Worm (Caenorhabditis elegans) whole organism, L1 larva: ENCODE results near the gene zmp-5.

ENCODE experiments used
- C16A3.4 ChIP-seq: fragments of 150-350 bp; optimal IDR thresholded peaks from 2 replicates; lab custom pipeline; 2014; ENCODE audit warnings: missing biosample characterization, missing genetic modification characterization
- F16B12.6 ChIP-seq: fragments of 150-350 bp; optimal IDR thresholded peaks from 2 replicates; lab custom pipeline; 2014; ENCODE audit warnings: missing biosample characterization, missing genetic modification characterization
- aha-1 ChIP-seq: fragments of 150-350 bp; optimal IDR thresholded peaks from 2 replicates; lab custom pipeline; 2014; ENCODE audit warnings: missing biosample characterization, missing genetic modification characterization
- alr-1 ChIP-seq: fragments of 200-800 bp; sonication (Bioruptor generic); optimal IDR thresholded peaks from 2 replicates; lab custom pipeline; 2018; ENCODE audit warnings: borderline replicate concordance, mild to moderate bottlenecking, missing genetic modification characterization, missing compliant biosample characterization
- aly-2 ChIP-seq: fragments of 150-350 bp; optimal IDR thresholded peaks from 2 replicates; lab custom pipeline; 2014; ENCODE audit warnings: missing biosample characterization, missing genetic modification characterization
- blmp-1 ChIP-seq: fragments of 150-350 bp; optimal IDR thresholded peaks from 2 replicates; lab custom pipeline; 2014; ENCODE audit warnings: missing biosample characterization, missing genetic modification characterization
- ceh-8 ChIP-seq: fragments of 200-800 bp; sonication (Bioruptor generic); optimal IDR thresholded peaks from 2 replicates; lab custom pipeline; 2018; ENCODE audit warnings: mild to moderate bottlenecking, missing genetic modification characterization, moderate library complexity, missing compliant biosample characterization
- ceh-82 ChIP-seq, 3 experiments: fragments of 150-350 bp in 1 of 3; sonication (generic microtip) in 2 of 3; optimal IDR thresholded peaks; 2 replicates each; lab custom pipeline; 2014 to 2017; ENCODE audit warnings: missing biosample characterization in 3 of 3, missing genetic modification characterization in 3 of 3
- ceh-88 ChIP-seq: fragments of 200-800 bp; sonication (Bioruptor generic); IDR thresholded peaks from 2 replicates; pipeline ENCODE4 v1.3.6; 2022; ENCODE audit warnings: missing genetic modification characterization, missing compliant biosample characterization
- ces-1 ChIP-seq: fragments of 150-350 bp; optimal IDR thresholded peaks from 2 replicates; lab custom pipeline; 2014; ENCODE audit warnings: missing biosample characterization, missing genetic modification reagents, missing genetic modification characterization
- dsc-1 ChIP-seq: sonication (generic microtip); optimal IDR thresholded peaks from 2 replicates; lab custom pipeline; 2016; ENCODE audit warnings: mild to moderate bottlenecking, missing genetic modification characterization, missing compliant biosample characterization
- efl-1 ChIP-seq, 4 experiments: fragments of 150-350 bp; optimal IDR thresholded peaks in 3 of 4; peaks in 1 of 4; 1 replicate in 1 of 4; 2 replicates in 3 of 4; lab custom pipeline; 2014; ENCODE audit warnings: missing biosample characterization in 2 of 4, missing genetic modification characterization in 2 of 4, missing genetic modification reagents in 2 of 4
- efl-3 ChIP-seq: fragments of 200-800 bp; sonication (Bioruptor generic); optimal IDR thresholded peaks from 2 replicates; lab custom pipeline; 2018; ENCODE audit warnings: mild to moderate bottlenecking, missing genetic modification characterization, missing compliant biosample characterization
- fkh-10 ChIP-seq: sonication (generic microtip); optimal IDR thresholded peaks from 2 replicates; lab custom pipeline; 2017; ENCODE audit warnings: missing biosample characterization, missing genetic modification reagents, missing genetic modification characterization
- fkh-8 ChIP-seq: sonication (generic microtip); optimal IDR thresholded peaks from 2 replicates; lab custom pipeline; 2016; ENCODE audit warnings: mild to moderate bottlenecking, missing genetic modification characterization, missing compliant biosample characterization
- fos-1 ChIP-seq: fragments of 150-350 bp; optimal IDR thresholded peaks from 2 replicates; lab custom pipeline; 2014; ENCODE audit warnings: missing biosample characterization, missing genetic modification characterization
- grh-1 ChIP-seq: fragments of 200-800 bp; sonication (Bioruptor generic); IDR thresholded peaks from 2 replicates; pipeline ENCODE4 v1.3.6; 2022; ENCODE audit warnings: missing genetic modification reagents, missing genetic modification characterization, missing compliant biosample characterization
- hlh-4 ChIP-seq: sonication (generic microtip); optimal IDR thresholded peaks from 2 replicates; lab custom pipeline; 2016; ENCODE audit warnings: mild to moderate bottlenecking, missing genetic modification characterization, missing compliant biosample characterization
- hpl-2 ChIP-seq: fragments of 150-350 bp; optimal IDR thresholded peaks from 2 replicates; lab custom pipeline; 2014; ENCODE audit warnings: missing biosample characterization, missing genetic modification reagents, missing genetic modification characterization
- irx-1 ChIP-seq: sonication (generic microtip); optimal IDR thresholded peaks from 2 replicates; lab custom pipeline; 2016; ENCODE audit warnings: missing genetic modification characterization, missing compliant biosample characterization
- lin-14 ChIP-seq: fragments of 200-800 bp; sonication (Bioruptor generic); optimal IDR thresholded peaks from 2 replicates; lab custom pipeline; 2018; ENCODE audit warnings: mild to moderate bottlenecking, missing genetic modification characterization, moderate library complexity, missing compliant biosample characterization
- lin-39 ChIP-seq: fragments of 150-350 bp; optimal IDR thresholded peaks from 2 replicates; lab custom pipeline; 2014; ENCODE audit warnings: missing biosample characterization, missing genetic modification reagents, missing genetic modification characterization
- lsy-2 ChIP-seq, 2 experiments: fragments of 150-350 bp; optimal IDR thresholded peaks; 2 replicates each; lab custom pipeline; 2014; ENCODE audit warnings: missing biosample characterization in 2 of 2, missing genetic modification characterization in 2 of 2
- nhr-11 ChIP-seq: fragments of 150-350 bp; optimal IDR thresholded peaks from 2 replicates; lab custom pipeline; 2014; ENCODE audit warnings: missing biosample characterization, missing genetic modification characterization
- nhr-20 ChIP-seq: sonication (generic microtip); optimal IDR thresholded peaks from 2 replicates; lab custom pipeline; 2016; ENCODE audit warnings: mild to moderate bottlenecking, missing genetic modification characterization, missing compliant biosample characterization
- nhr-47 ChIP-seq: sonication (generic microtip); optimal IDR thresholded peaks from 2 replicates; lab custom pipeline; 2016; ENCODE audit warnings: mild to moderate bottlenecking, missing genetic modification characterization, moderate library complexity, missing compliant biosample characterization
- nhr-71 ChIP-seq: sonication (generic microtip); optimal IDR thresholded peaks from 2 replicates; lab custom pipeline; 2016; ENCODE audit warnings: mild to moderate bottlenecking, missing genetic modification characterization, moderate library complexity, missing compliant biosample characterization
- snpc-4 ChIP-seq: fragments of 150-350 bp; optimal IDR thresholded peaks from 2 replicates; lab custom pipeline; 2014; ENCODE audit warnings: missing biosample characterization, missing genetic modification characterization
- sox-4 ChIP-seq: sonication (generic microtip); optimal IDR thresholded peaks from 2 replicates; lab custom pipeline; 2016; ENCODE audit warnings: missing genetic modification characterization, missing compliant biosample characterization
- sptf-1 ChIP-seq: fragments of 150-350 bp; optimal IDR thresholded peaks from 2 replicates; lab custom pipeline; 2014; ENCODE audit warnings: missing biosample characterization, missing genetic modification characterization
- tbx-2 ChIP-seq: sonication (generic microtip); optimal IDR thresholded peaks from 2 replicates; lab custom pipeline; 2016; ENCODE audit warnings: missing genetic modification characterization, missing compliant biosample characterization
- unc-30 ChIP-seq: sonication (generic microtip); optimal IDR thresholded peaks from 2 replicates; lab custom pipeline; 2017; ENCODE audit warnings: missing biosample characterization, missing genetic modification characterization
- unc-62 ChIP-seq: fragments of 150-350 bp; optimal IDR thresholded peaks from 2 replicates; lab custom pipeline; 2014; ENCODE audit warnings: missing biosample characterization, missing genetic modification reagents, missing genetic modification characterization
- unc-86 ChIP-seq: sonication (generic microtip); optimal IDR thresholded peaks from 2 replicates; lab custom pipeline; 2016; ENCODE audit warnings: missing genetic modification characterization, missing compliant biosample characterization

The zmp-5 gene

DNA sequence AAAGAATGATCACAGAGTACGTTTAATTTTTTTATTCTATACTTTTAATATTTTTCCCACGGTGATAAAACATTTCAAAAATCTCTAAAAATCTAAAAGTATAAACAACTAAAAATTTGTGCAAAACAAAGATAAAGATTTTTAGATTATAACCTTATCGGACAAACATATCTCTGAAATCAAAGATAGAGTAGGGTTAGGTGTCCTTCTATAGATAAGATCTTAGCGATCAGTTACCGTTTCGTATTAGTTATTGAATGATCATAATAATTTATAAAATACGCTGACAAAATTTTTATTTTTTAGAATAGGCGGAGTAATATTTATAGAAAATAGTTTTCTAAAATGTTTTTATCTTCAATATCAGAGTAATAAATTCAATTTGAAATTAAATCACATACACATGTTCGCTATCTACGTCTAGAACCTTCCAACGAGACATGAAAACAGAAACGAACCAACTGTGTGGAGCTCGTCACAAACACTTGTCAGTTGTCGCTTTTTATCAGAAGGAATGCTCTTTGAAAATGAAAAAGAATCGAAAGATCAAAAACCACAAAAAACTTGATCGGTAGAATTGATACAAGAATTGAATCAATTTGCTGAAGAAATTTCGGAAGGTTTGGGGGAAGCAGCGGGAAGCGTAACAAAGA lies 24.8 kb downstream of the zmp-5 start (continued):
- TF ChIP-seq aha-1 (tag; lab: Kevin White, UChicago), result no peak

DNA sequence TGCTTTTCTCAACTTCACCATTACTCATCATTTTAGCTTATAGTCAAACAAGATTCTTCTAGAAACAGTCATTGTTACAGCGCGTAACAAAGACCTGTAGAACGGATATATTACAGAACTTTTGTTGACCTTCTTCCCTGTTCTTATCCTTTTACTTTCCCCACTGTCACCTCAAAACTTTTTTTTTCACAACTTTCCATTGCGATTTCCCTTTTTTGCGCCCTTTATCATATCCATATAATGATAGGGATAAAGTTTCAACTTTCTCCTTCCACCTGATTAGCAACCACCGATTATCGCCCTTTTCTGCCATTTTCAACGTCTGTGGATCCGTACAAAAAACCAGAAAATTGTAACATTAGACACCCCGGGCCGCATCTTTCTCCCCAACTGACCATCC lies 30.2 kb downstream of the zmp-5 start:
- TF ChIP-seq efl-1 (optimal IDR thresholded peaks at IDR 0.05; lab: Kevin White, UChicago) (no peak), efl-1 (GFP tag; optimal IDR thresholded peaks at IDR 0.05 in 1 of 2; lab: Kevin White, UChicago) (peak in 1 of 2 experiments; percentile 61), alr-1 (tag; lab: Kevin White, UChicago) (no peak), blmp-1 (tag; lab: Kevin White, UChicago) (peak; percentile 94)
- TF ChIP-seq, all 84 proteins: peak for 2

DNA sequence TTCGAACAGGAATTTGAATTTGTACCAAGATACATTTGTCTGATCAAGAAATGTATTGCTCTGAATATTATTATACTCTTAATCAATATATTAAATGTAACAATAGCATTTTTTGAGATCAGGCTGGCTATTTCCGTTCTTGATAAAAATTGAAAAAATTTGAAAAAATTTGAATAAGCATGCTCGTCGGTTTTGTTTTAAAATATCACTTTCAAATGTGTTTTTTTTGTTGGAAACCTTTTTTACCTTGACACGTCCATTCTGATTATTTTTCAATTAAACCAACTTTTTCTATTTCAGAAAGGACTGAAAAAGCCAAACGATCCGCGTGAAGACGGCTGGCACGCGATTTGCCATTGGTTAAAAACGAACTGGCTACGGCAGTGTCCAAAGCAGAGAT lies 31.6 kb downstream of the zmp-5 start, which contains the start of gene adt-1:
Gene adt-1, plus strand, starts transcription at position 301 of the 400 bp plus-strand sequence.
- TF ChIP-seq grh-1 (no peak), unc-30 (no peak), efl-3 (GFP tag; lab: Kevin White, UChicago) (no peak), nhr-11 (tag; lab: Kevin White, UChicago) (no peak), ceh-88 (GFP tag; lab: Robert Waterston, UW) (no peak), lin-39 (tag; lab: Kevin White, UChicago) (no peak), aly-2 (no peak), C16A3.4 (tag; lab: Kevin White, UChicago) (no peak), snpc-4 (no peak), irx-1 (no peak), lsy-2 (tag; optimal IDR thresholded peaks at IDR 0.05; lab: Kevin White, UChicago) (no peak)

DNA sequence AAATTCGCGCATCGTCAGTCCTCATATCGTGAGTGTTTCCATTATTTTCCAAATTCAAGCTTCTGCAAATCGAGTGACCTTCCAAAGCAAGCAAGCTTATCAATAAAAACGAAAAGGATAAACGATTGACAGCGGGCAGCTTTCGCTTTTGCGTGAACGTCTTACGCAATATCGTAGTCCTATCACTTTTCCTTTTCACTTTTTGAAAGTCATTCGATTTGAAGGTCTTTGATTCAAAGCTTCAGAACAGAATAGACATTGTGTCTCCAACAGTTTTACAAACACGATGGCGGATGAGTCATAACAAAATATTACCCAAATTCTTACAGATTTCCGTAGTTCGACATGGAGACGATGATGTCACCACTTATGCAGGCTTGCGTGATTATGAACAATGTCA lies 32.7 kb downstream of the zmp-5 start:
- TF ChIP-seq fkh-10 (GFP tag; lab: Kevin White, UChicago) (no peak), unc-86 (tag; lab: Kevin White, UChicago) (no peak), sptf-1 (tag; lab: Kevin White, UChicago) (no peak), hlh-4 (tag; lab: Kevin White, UChicago) (no peak), nhr-20 (tag; lab: Kevin White, UChicago) (no peak), blmp-1 (tag; lab: Kevin White, UChicago) (peak; percentile 98), F16B12.6 (tag; lab: Kevin White, UChicago) (no peak)

DNA sequence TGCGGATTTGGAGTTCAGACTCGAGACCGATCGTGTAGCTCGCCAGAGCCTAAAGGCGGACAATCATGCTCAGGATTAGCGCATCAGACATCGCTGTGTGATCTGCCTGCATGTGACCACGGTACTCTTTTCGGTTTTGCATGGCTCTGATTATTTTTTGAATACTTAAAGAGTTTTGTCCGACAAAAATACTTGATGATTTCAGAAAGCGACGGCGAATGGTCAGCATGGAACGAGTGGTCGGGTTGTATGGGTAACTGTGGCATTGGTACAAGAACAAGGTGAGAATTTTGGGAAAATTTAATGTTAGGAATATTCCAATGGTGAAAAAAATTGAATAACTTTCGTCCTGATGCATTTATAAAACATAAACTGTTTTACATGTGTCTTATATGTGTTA lies 40.6 kb downstream of the zmp-5 start:
- TF ChIP-seq efl-1 (optimal IDR thresholded peaks at IDR 0.05; lab: Kevin White, UChicago), result no peak
- TF ChIP-seq efl-1 (GFP tag; optimal IDR thresholded peaks at IDR 0.05 in 1 of 2; lab: Kevin White, UChicago), result peak in 1 of 2 experiments; percentile 3
- TF ChIP-seq unc-30, result no peak

DNA sequence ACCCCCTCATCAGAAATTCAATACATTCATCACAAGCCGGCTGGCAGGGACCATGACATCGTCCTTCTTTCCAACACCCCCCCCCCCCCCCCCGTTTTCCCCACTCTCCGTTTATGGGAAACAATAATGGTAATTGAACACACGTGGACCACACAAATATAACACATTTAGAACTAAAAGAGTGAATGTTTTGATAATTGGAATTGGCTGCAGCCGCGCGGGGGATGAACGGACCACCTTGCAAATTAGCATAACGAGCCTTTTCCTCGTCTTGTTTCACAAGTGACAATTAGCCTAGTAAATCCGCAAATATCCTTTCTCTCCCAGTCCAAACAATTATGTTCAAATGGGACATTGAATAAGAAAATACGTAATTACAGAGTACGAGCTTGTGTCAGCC lies 41.7 kb downstream of the zmp-5 start:
- TF ChIP-seq lin-14 (GFP tag; lab: Kevin White, UChicago) (peak; percentile 37), ceh-8 (peak; percentile 53), sox-4 (tag; lab: Kevin White, UChicago) (no peak)

DNA sequence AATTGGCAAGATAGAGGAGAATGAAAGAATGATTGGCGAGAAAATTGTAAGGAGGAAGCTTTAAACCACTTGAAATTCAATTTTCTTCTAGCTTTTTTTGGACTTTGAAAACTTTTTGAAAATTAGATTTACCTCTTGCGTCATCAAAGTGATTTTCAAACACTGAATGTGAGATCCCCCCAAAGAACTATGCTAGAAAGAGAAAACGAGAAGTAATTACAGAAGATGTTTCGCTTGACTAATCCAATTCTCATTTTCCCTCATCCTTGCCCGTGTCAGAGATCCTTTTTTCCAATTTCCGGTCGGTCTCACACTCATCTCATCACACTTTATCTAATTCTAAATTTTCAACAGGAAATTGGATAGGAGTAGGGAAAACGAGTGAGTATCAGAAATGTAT lies 43.0 kb downstream of the zmp-5 start:
- TF ChIP-seq lin-14 (GFP tag; lab: Kevin White, UChicago) (peak; percentile 83), fos-1 (tag; lab: Kevin White, UChicago) (peak; percentile 19), ces-1 (GFP tag; lab: Kevin White, UChicago) (peak; percentile 80), fkh-10 (GFP tag; lab: Kevin White, UChicago) (peak; percentile 87), ceh-82 (tag; optimal IDR thresholded peaks at IDR 0.05; lab: Kevin White, UChicago) (peak in 1 of 3 experiments; percentile 0), aly-2 (no peak), hpl-2 (GFP tag; lab: Kevin White, UChicago) (no peak), fkh-8 (peak; percentile 21), nhr-47 (tag; lab: Kevin White, UChicago) (peak; percentile 14), unc-62 (GFP tag; lab: Kevin White, UChicago) (no peak), dsc-1 (tag; lab: Kevin White, UChicago) (peak; percentile 89), tbx-2 (peak; percentile 55), nhr-71 (tag; lab: Kevin White, UChicago) (peak; percentile 35)
